Worm (Caenorhabditis elegans): ENCODE results near the gene gpa-12.

- TF ChIP-seq mcd-1 (GFP tag; IDR thresholded peaks at IDR 0.05) (no peak), D2030.7 (GFP tag; IDR thresholded peaks at IDR 0.05) (no peak), xnd-1 (tag; optimal IDR thresholded peaks at IDR 0.05) (no peak), unc-62 (GFP tag; optimal IDR thresholded peaks at IDR 0.05) (no peak), unc-130 (GFP tag; optimal IDR thresholded peaks at IDR 0.05) (no peak), repo-1 (tag; optimal IDR thresholded peaks at IDR 0.05) (no peak), hlh-26 (GFP tag; conservative IDR thresholded peaks at IDR 0.05) (no peak)
These were observed 31.2 kb downstream of the gpa-12 start, which contains the start of gene B0416.10 for ce11 chrX:9274574-9274973.

Data from whole organism, young adult.